Fruit fly (Drosophila melanogaster) whole organism: ENCODE results near the gene Dhrs4.

Experiments
- Dll ChIP-seq: fragments of >200 bp; optimal IDR thresholded peaks from 2 replicates; lab custom pipeline; 2017
- psq ChIP-seq: fragments of >200 bp; optimal IDR thresholded peaks from 2 replicates; lab custom pipeline; 2017

dm6 chr3L:5130508-5130907, 10.9 kb downstream of the Dhrs4 start:
- no peak for TF ChIP-seq Dll (lab: Kevin White, UChicago)
- TF ChIP-seq psq (lab: Kevin White, UChicago): no peak
